Worm (Caenorhabditis elegans) whole organism, L1 larva: Measurements from ENCODE around the gene T14A8.2.
A peak's percentile ranks its signal among the peaks of the same experiment; 100 is the strongest.

Source experiments
- C04F5.9 ChIP-seq: sonication (generic microtip); optimal IDR thresholded peaks from 2 replicates; lab custom pipeline; 2016; ENCODE audit warnings: missing genetic modification characterization, missing compliant biosample characterization
- F16B12.6 ChIP-seq: fragments of 150-350 bp; optimal IDR thresholded peaks from 2 replicates; lab custom pipeline; 2014; ENCODE audit warnings: missing biosample characterization, missing genetic modification characterization
- Y116A8C.19 ChIP-seq: sonication (generic microtip); optimal IDR thresholded peaks from 2 replicates; lab custom pipeline; 2016; ENCODE audit warnings: missing compliant biosample characterization, missing genetic modification characterization, borderline replicate concordance
- aha-1 ChIP-seq: fragments of 150-350 bp; optimal IDR thresholded peaks from 2 replicates; lab custom pipeline; 2014; ENCODE audit warnings: missing biosample characterization, missing genetic modification characterization
- aly-2 ChIP-seq: fragments of 150-350 bp; optimal IDR thresholded peaks from 2 replicates; lab custom pipeline; 2014; ENCODE audit warnings: missing biosample characterization, missing genetic modification characterization
- ama-1 ChIP-seq: fragments of 150-350 bp; optimal IDR thresholded peaks from 2 replicates; lab custom pipeline; 2014
- blmp-1 ChIP-seq: fragments of 150-350 bp; optimal IDR thresholded peaks from 2 replicates; lab custom pipeline; 2014; ENCODE audit warnings: missing biosample characterization, missing genetic modification characterization
- ceh-8 ChIP-seq: fragments of 200-800 bp; sonication (Bioruptor generic); optimal IDR thresholded peaks from 2 replicates; lab custom pipeline; 2018; ENCODE audit warnings: mild to moderate bottlenecking, missing genetic modification characterization, moderate library complexity, missing compliant biosample characterization
- ceh-88 ChIP-seq: fragments of 200-800 bp; sonication (Bioruptor generic); IDR thresholded peaks from 2 replicates; pipeline ENCODE4 v1.3.6; 2022; ENCODE audit warnings: missing genetic modification characterization, missing compliant biosample characterization
- ces-1 ChIP-seq: fragments of 150-350 bp; optimal IDR thresholded peaks from 2 replicates; lab custom pipeline; 2014; ENCODE audit warnings: missing biosample characterization, missing genetic modification reagents, missing genetic modification characterization
- dpl-1 ChIP-seq, 3 experiments: fragments of 150-350 bp in 2 of 3; sonication (generic microtip) in 1 of 3; optimal IDR thresholded peaks; 2 replicates each; lab custom pipeline; 2014 to 2017; ENCODE audit warnings: missing biosample characterization in 3 of 3, missing genetic modification characterization in 3 of 3, missing genetic modification reagents in 3 of 3
- dsc-1 ChIP-seq: sonication (generic microtip); optimal IDR thresholded peaks from 2 replicates; lab custom pipeline; 2016; ENCODE audit warnings: mild to moderate bottlenecking, missing genetic modification characterization, missing compliant biosample characterization
- egl-13 ChIP-seq: sonication (generic microtip); optimal IDR thresholded peaks from 2 replicates; lab custom pipeline; 2016; ENCODE audit warnings: missing genotype, missing genetic modification reagents, missing genetic modification characterization, missing compliant biosample characterization
- egl-27 ChIP-seq, 2 experiments: fragments of 150-350 bp in 1 of 2; sonication (generic microtip); optimal IDR thresholded peaks; 3 replicates each; lab custom pipeline; 2017 to 2018; ENCODE audit warnings: missing biosample characterization in 2 of 2, missing genetic modification characterization in 2 of 2, missing genetic modification reagents in 2 of 2
- ets-5 ChIP-seq: fragments of 200-800 bp; sonication (Bioruptor generic); IDR thresholded peaks from 2 replicates; pipeline ENCODE4 v1.3.6; 2022; ENCODE audit warnings: missing genetic modification characterization, missing compliant biosample characterization
- fkh-4 ChIP-seq: sonication (generic microtip); optimal IDR thresholded peaks from 2 replicates; lab custom pipeline; 2016; ENCODE audit warnings: missing compliant biosample characterization, missing genetic modification characterization, borderline replicate concordance
- fkh-8 ChIP-seq: sonication (generic microtip); optimal IDR thresholded peaks from 2 replicates; lab custom pipeline; 2016; ENCODE audit warnings: mild to moderate bottlenecking, missing genetic modification characterization, missing compliant biosample characterization
- fos-1 ChIP-seq: fragments of 150-350 bp; optimal IDR thresholded peaks from 2 replicates; lab custom pipeline; 2014; ENCODE audit warnings: missing biosample characterization, missing genetic modification characterization
- hlh-17 ChIP-seq: fragments of 200-800 bp; sonication (Bioruptor generic); optimal IDR thresholded peaks from 2 replicates; lab custom pipeline; 2018; ENCODE audit warnings: missing genetic modification characterization, mild to moderate bottlenecking, missing compliant biosample characterization, moderate library complexity, borderline replicate concordance
- hpl-2 ChIP-seq: fragments of 150-350 bp; optimal IDR thresholded peaks from 2 replicates; lab custom pipeline; 2014; ENCODE audit warnings: missing biosample characterization, missing genetic modification reagents, missing genetic modification characterization
- irx-1 ChIP-seq: sonication (generic microtip); optimal IDR thresholded peaks from 2 replicates; lab custom pipeline; 2016; ENCODE audit warnings: missing genetic modification characterization, missing compliant biosample characterization
- jun-1 ChIP-seq: fragments of 150-350 bp; optimal IDR thresholded peaks from 2 replicates; lab custom pipeline; 2014; ENCODE audit warnings: missing biosample characterization, missing genetic modification reagents, missing genetic modification characterization
- lin-13 ChIP-seq: fragments of 150-350 bp; optimal IDR thresholded peaks from 2 replicates; lab custom pipeline; 2014; ENCODE audit warnings: missing biosample characterization, missing genetic modification reagents, missing genetic modification characterization
- lin-14 ChIP-seq: fragments of 200-800 bp; sonication (Bioruptor generic); optimal IDR thresholded peaks from 2 replicates; lab custom pipeline; 2018; ENCODE audit warnings: mild to moderate bottlenecking, missing genetic modification characterization, moderate library complexity, missing compliant biosample characterization
- lin-35 ChIP-seq, 2 experiments: fragments of 150-350 bp; optimal IDR thresholded peaks; 2 replicates each; lab custom pipeline; 2014; ENCODE audit warnings: missing biosample characterization in 2 of 2, missing genetic modification characterization in 2 of 2, missing genetic modification reagents in 2 of 2
- lin-39 ChIP-seq: fragments of 150-350 bp; optimal IDR thresholded peaks from 2 replicates; lab custom pipeline; 2014; ENCODE audit warnings: missing biosample characterization, missing genetic modification reagents, missing genetic modification characterization
- mdl-1 ChIP-seq, 2 experiments: fragments of 150-350 bp; optimal IDR thresholded peaks; 2 replicates each; lab custom pipeline; 2014 to 2017; ENCODE audit warnings: missing biosample characterization in 2 of 2, missing genetic modification characterization in 2 of 2, inconsistent platforms in 1 of 2
- mef-2 ChIP-seq: fragments of 150-350 bp; optimal IDR thresholded peaks from 2 replicates; lab custom pipeline; 2014; ENCODE audit warnings: missing biosample characterization, missing genetic modification characterization
- mep-1 ChIP-seq: fragments of 150-350 bp; optimal IDR thresholded peaks from 2 replicates; lab custom pipeline; 2014; ENCODE audit warnings: missing biosample characterization, missing genetic modification characterization
- nhr-11 ChIP-seq: fragments of 150-350 bp; optimal IDR thresholded peaks from 2 replicates; lab custom pipeline; 2014; ENCODE audit warnings: missing biosample characterization, missing genetic modification characterization
- nhr-12 ChIP-seq: sonication (generic microtip); optimal IDR thresholded peaks from 2 replicates; lab custom pipeline; 2017; ENCODE audit warnings: missing biosample characterization, missing genetic modification characterization
- nhr-19 ChIP-seq: fragments of 200-800 bp; sonication (Bioruptor generic); conservative IDR thresholded peaks from 2 replicates; pipeline ENCODE4 v1.3.6; 2022; ENCODE audit warnings: missing genetic modification characterization, missing compliant biosample characterization
- nhr-20 ChIP-seq: sonication (generic microtip); optimal IDR thresholded peaks from 2 replicates; lab custom pipeline; 2016; ENCODE audit warnings: mild to moderate bottlenecking, missing genetic modification characterization, missing compliant biosample characterization
- nhr-237 ChIP-seq: fragments of 150-350 bp; optimal IDR thresholded peaks from 2 replicates; lab custom pipeline; 2014; ENCODE audit warnings: missing biosample characterization, missing genetic modification characterization
- nhr-71 ChIP-seq: sonication (generic microtip); optimal IDR thresholded peaks from 2 replicates; lab custom pipeline; 2016; ENCODE audit warnings: mild to moderate bottlenecking, missing genetic modification characterization, moderate library complexity, missing compliant biosample characterization
- nhr-76 ChIP-seq: sonication (generic microtip); optimal IDR thresholded peaks from 2 replicates; lab custom pipeline; 2017; ENCODE audit warnings: missing biosample characterization, missing genetic modification characterization
- nhr-77 ChIP-seq: fragments of 150-350 bp; optimal IDR thresholded peaks from 2 replicates; lab custom pipeline; 2014; ENCODE audit warnings: missing biosample characterization, missing genetic modification characterization
- nhr-85 ChIP-seq: sonication (generic microtip); peaks from one replicate; lab custom pipeline; 2016; ENCODE audit warnings: missing genetic modification characterization, inconsistent platforms, missing compliant biosample characterization
- rnt-1 ChIP-seq: sonication (generic microtip); optimal IDR thresholded peaks from 2 replicates; lab custom pipeline; 2016; ENCODE audit warnings: mild to moderate bottlenecking, missing genetic modification characterization, moderate library complexity, missing compliant biosample characterization
- skn-1 ChIP-seq: fragments of 150-350 bp; optimal IDR thresholded peaks from 2 replicates; lab custom pipeline; 2014; ENCODE audit warnings: missing biosample characterization, missing genetic modification characterization
- snpc-4 ChIP-seq: fragments of 150-350 bp; optimal IDR thresholded peaks from 2 replicates; lab custom pipeline; 2014; ENCODE audit warnings: missing biosample characterization, missing genetic modification characterization
- snu-23 ChIP-seq: sonication (generic microtip); optimal IDR thresholded peaks from 2 replicates; lab custom pipeline; 2016; ENCODE audit warnings: missing genetic modification characterization, missing compliant biosample characterization
- sox-4 ChIP-seq: sonication (generic microtip); optimal IDR thresholded peaks from 2 replicates; lab custom pipeline; 2016; ENCODE audit warnings: missing genetic modification characterization, missing compliant biosample characterization
- sptf-1 ChIP-seq: fragments of 150-350 bp; optimal IDR thresholded peaks from 2 replicates; lab custom pipeline; 2014; ENCODE audit warnings: missing biosample characterization, missing genetic modification characterization
- unc-130 ChIP-seq: fragments of 150-350 bp; optimal IDR thresholded peaks from 2 replicates; lab custom pipeline; 2017; ENCODE audit warnings: missing biosample characterization, missing genetic modification characterization, inconsistent platforms
- unc-86 ChIP-seq: sonication (generic microtip); optimal IDR thresholded peaks from 2 replicates; lab custom pipeline; 2016; ENCODE audit warnings: missing genetic modification characterization, missing compliant biosample characterization
- unc-98 ChIP-seq: fragments of 200-800 bp; sonication (Bioruptor generic); IDR thresholded peaks from 2 replicates; pipeline ENCODE4 v1.3.6; 2022; ENCODE audit warnings: missing genetic modification characterization, missing compliant biosample characterization
- xbp-1 ChIP-seq: sonication (generic microtip); optimal IDR thresholded peaks from 2 replicates; lab custom pipeline; 2016; ENCODE audit warnings: missing genetic modification characterization, missing compliant biosample characterization
- ztf-4 ChIP-seq: fragments of 150-350 bp; optimal IDR thresholded peaks from 2 replicates; lab custom pipeline; 2014; ENCODE audit warnings: missing biosample characterization, missing genetic modification characterization

The T14A8.2 gene

DNA sequence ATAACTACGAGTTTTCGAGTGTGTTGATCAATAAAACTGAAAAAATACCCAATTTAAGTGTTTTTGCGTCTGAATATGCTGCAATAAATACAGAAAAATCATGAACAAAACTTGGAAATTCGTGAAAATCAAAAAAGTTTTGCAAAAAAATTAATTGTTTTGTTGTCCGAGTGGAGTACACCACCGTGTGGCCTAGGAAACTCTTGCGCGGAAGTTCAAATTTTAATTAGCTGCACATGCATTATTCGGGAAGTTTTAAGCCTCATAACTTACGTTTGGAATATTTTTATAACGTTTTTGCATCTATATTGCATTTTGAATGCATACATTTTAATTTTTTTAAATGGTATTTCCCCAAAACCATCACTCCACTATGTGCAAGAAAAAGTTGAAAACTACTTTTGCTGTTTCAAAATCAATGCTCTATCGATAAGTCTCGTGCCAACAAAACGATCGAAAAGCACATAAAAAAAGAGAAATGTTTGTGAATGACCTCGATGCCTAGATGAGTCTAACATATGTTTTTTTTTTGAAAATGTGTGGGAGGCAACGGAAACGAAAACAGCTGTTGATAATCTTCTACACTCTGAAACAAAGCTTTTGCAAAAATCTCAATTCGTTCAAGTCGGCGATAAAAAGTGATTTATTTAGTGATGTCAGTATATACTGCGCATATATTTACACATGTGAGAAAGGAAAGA, 5.9 kb downstream of the T14A8.2 start (continued):
- no peak for TF ChIP-seq nhr-76 (tag; lab: Kevin White, UChicago)
- no peak for TF ChIP-seq lin-39 (tag; lab: Kevin White, UChicago)
- peak; percentile 60 for TF ChIP-seq fkh-4 (tag; lab: Kevin White, UChicago)
- no peak for TF ChIP-seq mef-2 (tag; lab: Kevin White, UChicago)
- TF ChIP-seq mdl-1 (tag; optimal IDR thresholded peaks at IDR 0.05; lab: Kevin White, UChicago) = no peak
- peak; percentile 44 for TF ChIP-seq snu-23 (GFP tag; lab: Kevin White, UChicago)
- TF ChIP-seq aly-2 (tag; lab: Kevin White, UChicago) = no peak
- TF ChIP-seq ets-5 (GFP tag; lab: Robert Waterston, UW) = no peak
- peak; percentile 66 for TF ChIP-seq dsc-1 (tag; lab: Kevin White, UChicago)
- TF ChIP-seq nhr-85 = peak; percentile 91
- TF ChIP-seq sox-4 (tag; lab: Kevin White, UChicago) = peak; percentile 64
- TF ChIP-seq skn-1 (tag; lab: Kevin White, UChicago) = peak; percentile 5
- no peak for TF ChIP-seq hpl-2 (GFP tag; lab: Kevin White, UChicago)
- no peak for TF ChIP-seq jun-1 (tag; lab: Kevin White, UChicago)
- TF ChIP-seq ceh-88 (GFP tag; lab: Robert Waterston, UW) = no peak; the same call in 1 of the 2 replicates
- no peak for TF ChIP-seq hlh-17 (GFP tag; lab: Kevin White, UChicago)
- peak; percentile 44 for TF ChIP-seq nhr-19 (GFP tag; lab: Robert Waterston, UW)
- no peak for TF ChIP-seq nhr-12 (tag; lab: Kevin White, UChicago)
- no peak for TF ChIP-seq sptf-1 (tag; lab: Kevin White, UChicago)
- TF ChIP-seq snpc-4 (tag; lab: Kevin White, UChicago) = no peak
- TF ChIP-seq lin-14 (GFP tag; lab: Kevin White, UChicago) = peak; percentile 54
- TF ChIP-seq nhr-71 (tag; lab: Kevin White, UChicago) = peak; percentile 56
- no peak for TF ChIP-seq ces-1
- TF ChIP-seq fkh-8 (tag; lab: Kevin White, UChicago) = no peak
- peak; percentile 3 for TF ChIP-seq unc-130 (tag; lab: Kevin White, UChicago)
- peak; percentile 74 to 93 for TF ChIP-seq lin-35 (GFP tag; optimal IDR thresholded peaks at IDR 0.05; lab: Kevin White, UChicago)
- TF ChIP-seq xbp-1 (tag; lab: Kevin White, UChicago) = peak; percentile 49
- peak; percentile 69 for TF ChIP-seq irx-1
- no peak for TF ChIP-seq nhr-237
- TF ChIP-seq Y116A8C.19 (tag; lab: Kevin White, UChicago) = peak; percentile 6
- peak; percentile 35 for TF ChIP-seq egl-13 (tag; lab: Kevin White, UChicago)
- TF ChIP-seq ama-1 (lab: Kevin White, UChicago) = no peak
- TF ChIP-seq rnt-1 (tag; lab: Kevin White, UChicago) = peak; percentile 86
- TF ChIP-seq aha-1 (tag; lab: Kevin White, UChicago) = no peak
- TF ChIP-seq nhr-20 (tag; lab: Kevin White, UChicago) = peak; percentile 41

DNA sequence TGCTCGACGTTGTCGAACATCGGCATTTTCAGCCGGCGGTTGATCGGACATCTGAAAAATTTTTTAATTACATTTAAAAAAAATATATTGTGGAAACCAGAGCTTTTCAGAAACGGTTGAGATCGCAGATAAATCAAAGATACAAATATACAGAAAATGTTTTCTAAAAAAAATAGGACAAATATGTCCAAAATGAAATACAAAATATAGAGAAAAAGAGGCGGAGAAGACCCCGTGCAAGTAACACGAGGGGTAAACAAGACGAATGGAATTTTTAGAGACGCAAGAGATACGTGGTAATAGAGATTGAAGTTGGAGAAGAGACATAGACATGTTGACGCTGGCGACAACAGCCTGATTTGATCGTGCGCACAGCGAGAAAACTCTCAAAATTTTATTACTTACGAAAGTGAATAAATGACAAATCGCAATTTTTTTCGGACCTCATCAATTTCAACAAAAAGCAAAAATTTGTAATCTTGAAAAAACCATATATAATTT, 6.7 kb downstream of the T14A8.2 start, which contains the start of gene cdgs-1:
cdgs-1 (minus strand) TSS at position 51 of the 501 bp plus-strand sequence.
- TF ChIP-seq dsc-1 (tag; lab: Kevin White, UChicago) (peak; percentile 12), F16B12.6 (tag; lab: Kevin White, UChicago) (peak; percentile 15), fkh-8 (tag; lab: Kevin White, UChicago) (peak; percentile 2), fos-1 (tag; lab: Kevin White, UChicago) (no peak), nhr-76 (tag; lab: Kevin White, UChicago) (no peak), dpl-1 (GFP tag; optimal IDR thresholded peaks at IDR 0.05; lab: Kevin White, UChicago) (peak; percentile 36 to 41 (median 36)), mdl-1 (tag; optimal IDR thresholded peaks at IDR 0.05; lab: Kevin White, UChicago) (peak in 1 of 2 experiments; percentile 82), lin-13 (GFP tag; lab: Kevin White, UChicago) (no peak), snu-23 (GFP tag; lab: Kevin White, UChicago) (peak; percentile 70), unc-86 (tag; lab: Kevin White, UChicago) (no peak), egl-27 (tag; optimal IDR thresholded peaks at IDR 0.05; lab: Kevin White, UChicago) (no peak), xbp-1 (tag; lab: Kevin White, UChicago) (peak; percentile 18), C04F5.9 (tag; lab: Kevin White, UChicago) (no peak), blmp-1 (tag; lab: Kevin White, UChicago) (peak; percentile 69), nhr-11 (tag; lab: Kevin White, UChicago) (no peak), irx-1 (no peak), unc-98 (GFP tag; lab: Robert Waterston, UW) (no peak), nhr-12 (tag; lab: Kevin White, UChicago) (no peak), mep-1 (tag; lab: Kevin White, UChicago) (peak; percentile 78), nhr-85 (peak; percentile 33), ceh-8 (GFP tag; lab: Kevin White, UChicago) (no peak), nhr-77 (tag; lab: Kevin White, UChicago) (no peak), egl-13 (tag; lab: Kevin White, UChicago) (no peak), ztf-4 (tag; lab: Kevin White, UChicago) (no peak), rnt-1 (tag; lab: Kevin White, UChicago) (peak; percentile 23), ets-5 (GFP tag; lab: Robert Waterston, UW) (no peak), jun-1 (tag; lab: Kevin White, UChicago) (no peak)
